Fruit fly (Drosophila melanogaster): Measurements from ENCODE around the gene form3.

DNA sequence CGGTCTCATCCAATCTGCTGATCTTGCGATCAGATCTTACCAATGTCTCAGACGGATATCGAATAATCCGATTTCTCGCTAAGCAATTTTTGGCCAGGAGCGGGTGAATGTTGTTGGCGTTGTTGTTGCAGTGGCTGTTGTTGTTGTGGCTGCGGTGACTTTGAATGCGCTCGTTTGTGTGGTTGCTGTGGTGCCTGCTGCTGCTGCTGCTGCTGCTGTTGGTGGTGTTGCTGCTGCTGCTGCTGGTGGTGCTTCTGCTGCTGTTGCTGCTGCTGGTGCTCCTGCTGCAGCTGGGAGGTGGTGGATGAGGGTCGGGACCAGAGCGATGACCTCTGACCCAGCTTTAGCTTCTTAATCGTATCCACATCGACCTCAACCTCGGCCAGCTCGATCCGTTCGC, 66.7 kb downstream of the form3 start:
- TF ChIP-seq kay (GFP tag; ENCODE audit: borderline replicate concordance) (no peak), Hr96 (GFP tag; optimal IDR thresholded peaks at IDR 0.05) (no peak), Crg-1 (GFP tag; optimal IDR thresholded peaks at IDR 0.05) (no peak), CG7045 (GFP tag; optimal IDR thresholded peaks at IDR 0.05) (no peak), CG11617 (GFP tag; optimal IDR thresholded peaks at IDR 0.05) (no peak), pad (GFP tag; optimal IDR thresholded peaks at IDR 0.05) (no peak), CG5204 (GFP tag; optimal IDR thresholded peaks at IDR 0.05) (no peak), bab1 (GFP tag; optimal IDR thresholded peaks at IDR 0.05) (no peak), CG14711 (tag; optimal IDR thresholded peaks at IDR 0.05) (no peak), cnc (optimal IDR thresholded peaks at IDR 0.05) (no peak), ovo (GFP tag; optimal IDR thresholded peaks at IDR 0.05) (no peak), CG33017 (tag; optimal IDR thresholded peaks at IDR 0.05) (no peak), CG7101 (tag; optimal IDR thresholded peaks at IDR 0.05) (no peak), toe (GFP tag; optimal IDR thresholded peaks at IDR 0.05) (no peak)
